Fruit fly (Drosophila melanogaster): ENCODE measurements around the gene PCID2.

- TF ChIP-seq fd96Ca (GFP tag; IDR thresholded peaks at IDR 0.05) (no peak), CG32121 (GFP tag; IDR thresholded peaks at IDR 0.05) (no peak), D1 (tag; optimal IDR thresholded peaks at IDR 0.05) (no peak), EcR (GFP tag; optimal IDR thresholded peaks at IDR 0.05) (no peak), CG10348 (GFP tag; IDR thresholded peaks at IDR 0.05) (no peak)
Observed at dm6 chr3L:11625634-11626175, 536 bp upstream of the PCID2 start, which contains the start of gene CG6083.
